Worm (Caenorhabditis elegans): Measurements from ENCODE around the gene C07A12.2.

ce11 chrX:4562288-4562687 is 17.6 kb downstream of the C07A12.2 start:
- no peak for TF ChIP-seq flt-1 (GFP tag; IDR thresholded peaks at IDR 0.05)
- TF ChIP-seq T22C8.4 (GFP tag; IDR thresholded peaks at IDR 0.05), result no peak
- no peak for TF ChIP-seq ref-1 (GFP tag; conservative IDR thresholded peaks at IDR 0.05)
- no peak for TF ChIP-seq tab-1 (GFP tag; IDR thresholded peaks at IDR 0.05)
- TF ChIP-seq med-1 (GFP tag; optimal IDR thresholded peaks at IDR 0.05; ENCODE audit: insufficient read depth), result no peak
- no peak for TF ChIP-seq ztf-23 (GFP tag; IDR thresholded peaks at IDR 0.05)
- TF ChIP-seq cog-1 (tag; optimal IDR thresholded peaks at IDR 0.05), result no peak
- TF ChIP-seq ztf-29 (GFP tag; IDR thresholded peaks at IDR 0.05), result no peak
